Fruit fly (Drosophila melanogaster) whole organism, embryonic: ENCODE measurements around the gene CG14507.

Experiments
- Asciz ChIP-seq: fragments of 200-800 bp; sonication (Bioruptor generic); optimal IDR thresholded peaks from 2 replicates; lab custom pipeline; 2017; ENCODE audit warnings: missing biosample characterization, mild to moderate bottlenecking, missing genetic modification characterization, missing genetic modification reagents
- CG10267 ChIP-seq: fragments of 200-800 bp; sonication (Bioruptor generic); optimal IDR thresholded peaks from 2 replicates; lab custom pipeline; 2018; ENCODE audit warnings: missing biosample characterization, mild to moderate bottlenecking, missing genetic modification characterization, moderate library complexity
- CG10959 ChIP-seq: fragments of 200-800 bp; sonication (Bioruptor generic); IDR thresholded peaks from 2 replicates; pipeline ENCODE4 v1.3.6; 2022; ENCODE audit warnings: missing biosample characterization, missing genetic modification characterization
- CG11504 ChIP-seq: fragments of 200-800 bp; sonication (Bioruptor generic); optimal IDR thresholded peaks from 3 replicates; lab custom pipeline; 2019; ENCODE audit warnings: missing biosample characterization, mild to moderate bottlenecking, missing genetic modification characterization, moderate library complexity
- CG11723 ChIP-seq: fragments of 200-800 bp; sonication (Bioruptor generic); optimal IDR thresholded peaks from 2 replicates; lab custom pipeline; 2017; ENCODE audit warnings: missing biosample characterization, mild to moderate bottlenecking, missing genetic modification characterization
- CG1233 ChIP-seq: fragments of 200-800 bp; sonication (Bioruptor generic); optimal IDR thresholded peaks from 4 replicates; lab custom pipeline; 2018; ENCODE audit warnings: missing biosample characterization, mild to moderate bottlenecking, missing genetic modification characterization
- CG13287 ChIP-seq: fragments of 200-800 bp; sonication (Bioruptor generic); IDR thresholded peaks from 2 replicates; pipeline ENCODE4 v1.3.6; 2022; ENCODE audit warnings: missing biosample characterization, missing genetic modification characterization; ENCODE audit not compliant: partially characterized antibody
- CG13624 ChIP-seq: fragments of 200-800 bp; sonication (Bioruptor generic); optimal IDR thresholded peaks from 2 replicates; lab custom pipeline; 2016; ENCODE audit warnings: missing biosample characterization, missing genetic modification characterization
- CG14014 ChIP-seq: fragments of 200-800 bp; sonication (Bioruptor generic); IDR thresholded peaks from 2 replicates; pipeline ENCODE4 v1.3.6; 2022; ENCODE audit warnings: missing biosample characterization, missing genetic modification characterization
- CG15696 ChIP-seq: fragments of 200-800 bp; sonication (Bioruptor generic); optimal IDR thresholded peaks from 2 replicates; lab custom pipeline; 2019; ENCODE audit warnings: missing biosample characterization, mild to moderate bottlenecking, missing genetic modification characterization, moderate library complexity
- CG17568 ChIP-seq: fragments of 200-800 bp; sonication (Bioruptor generic); optimal IDR thresholded peaks from 2 replicates; lab custom pipeline; 2018; ENCODE audit warnings: missing biosample characterization, mild to moderate bottlenecking, missing genetic modification characterization, moderate library complexity
- CG31365 ChIP-seq: fragments of 200-800 bp; sonication (Bioruptor generic); optimal IDR thresholded peaks from 2 replicates; lab custom pipeline; 2018; ENCODE audit warnings: missing biosample characterization, mild to moderate bottlenecking, missing genetic modification characterization
- CG4404 ChIP-seq: fragments of 200-800 bp; sonication (Bioruptor generic); IDR thresholded peaks from 2 replicates; pipeline ENCODE4 v1.3.6; 2022; ENCODE audit warnings: missing biosample characterization, missing genetic modification characterization
- CG4707 ChIP-seq: fragments of 200-800 bp; sonication (Bioruptor generic); optimal IDR thresholded peaks from 2 replicates; lab custom pipeline; 2018; ENCODE audit warnings: missing biosample characterization, mild to moderate bottlenecking, missing genetic modification characterization, moderate library complexity
- CG9609 ChIP-seq: fragments of 200-800 bp; sonication (Bioruptor generic); optimal IDR thresholded peaks from 3 replicates; lab custom pipeline; 2016; ENCODE audit warnings: missing biosample characterization, missing genetic modification characterization
- D ChIP-seq, 2 experiments: fragments of 200-800 bp in 1 of 2; fragments of >200 bp in 1 of 2; sonication (Bioruptor generic) in 1 of 2; optimal IDR thresholded peaks; 2 replicates in 1 of 2; 3 replicates in 1 of 2; lab custom pipeline; 2017; ENCODE audit warnings: mild to moderate bottlenecking in 1 of 2, missing biosample characterization in 1 of 2, missing genetic modification characterization in 1 of 2, missing genetic modification reagents in 1 of 2
- Dfd ChIP-seq, 2 experiments: fragments of >200 bp; optimal IDR thresholded peaks; 2 replicates each; lab custom pipeline; 2017; ENCODE audit warnings: missing biosample characterization in 2 of 2, missing genetic modification characterization in 2 of 2
- Dip3 ChIP-seq: fragments of 200-800 bp; sonication (Bioruptor generic); optimal IDR thresholded peaks from 3 replicates; lab custom pipeline; 2016; ENCODE audit warnings: missing biosample characterization, missing genetic modification characterization
- Drgx ChIP-seq: fragments of 200-800 bp; sonication (Bioruptor generic); IDR thresholded peaks from 2 replicates; pipeline ENCODE4 v1.3.6; 2022; ENCODE audit warnings: missing biosample characterization, missing genetic modification characterization
- Lpt ChIP-seq: fragments of >200 bp; optimal IDR thresholded peaks from 2 replicates; lab custom pipeline; 2018; ENCODE audit warnings: missing biosample characterization, missing genetic modification characterization
- Meics ChIP-seq: fragments of 200-800 bp; sonication (Bioruptor generic); optimal IDR thresholded peaks from 2 replicates; lab custom pipeline; 2017; ENCODE audit warnings: missing biosample characterization, mild to moderate bottlenecking, missing genetic modification characterization
- Nf-YC ChIP-seq: fragments of 200-800 bp; optimal IDR thresholded peaks from 3 replicates; lab custom pipeline; 2019; ENCODE audit warnings: missing biosample characterization, mild to moderate bottlenecking, missing genetic modification characterization, moderate library complexity
- Poxn ChIP-seq: fragments of 200-800 bp; sonication (Bioruptor generic); IDR thresholded peaks from 2 replicates; pipeline ENCODE4 v1.3.6; 2022; ENCODE audit warnings: missing biosample characterization, missing genetic modification characterization
- Rfx ChIP-seq: fragments of 200-800 bp; sonication (Bioruptor generic); IDR thresholded peaks from 2 replicates; pipeline ENCODE4 v1.3.6; 2022; ENCODE audit warnings: missing biosample characterization, missing genetic modification characterization
- Side ChIP-seq: fragments of 200-800 bp; sonication (Bioruptor generic); optimal IDR thresholded peaks from 2 replicates; lab custom pipeline; 2016; ENCODE audit warnings: missing biosample characterization, missing genetic modification characterization
- Six4 ChIP-seq: fragments of 200-800 bp; sonication (Bioruptor generic); optimal IDR thresholded peaks from 2 replicates; lab custom pipeline; 2016; ENCODE audit warnings: missing biosample characterization, missing genetic modification characterization
- Xrp1 ChIP-seq: fragments of 200-800 bp; sonication (Bioruptor generic); IDR thresholded peaks from 2 replicates; pipeline ENCODE4 v1.3.6; 2022; ENCODE audit warnings: missing biosample characterization, missing genetic modification characterization
- ab ChIP-seq: fragments of 200-800 bp; sonication (Bioruptor generic); optimal IDR thresholded peaks from 2 replicates; lab custom pipeline; 2016; ENCODE audit warnings: missing biosample characterization, missing genetic modification characterization
- az2 ChIP-seq: fragments of 200-800 bp; sonication (Bioruptor generic); optimal IDR thresholded peaks from 3 replicates; lab custom pipeline; 2016; ENCODE audit warnings: missing biosample characterization, missing genetic modification characterization
- cas ChIP-seq: fragments of 200-800 bp; sonication (Bioruptor generic); IDR thresholded peaks from 2 replicates; pipeline ENCODE4 v1.3.6; 2022; ENCODE audit warnings: missing biosample characterization, missing genetic modification characterization
- caup ChIP-seq: fragments of 200-800 bp; sonication (Bioruptor generic); optimal IDR thresholded peaks from 3 replicates; lab custom pipeline; 2017; ENCODE audit warnings: missing biosample characterization, mild to moderate bottlenecking, missing genetic modification characterization, moderate library complexity; ENCODE audit not compliant: severe bottlenecking
- corto ChIP-seq: fragments of 200-800 bp; sonication (Bioruptor generic); optimal IDR thresholded peaks from 2 replicates; lab custom pipeline; 2016; ENCODE audit warnings: missing biosample characterization, mild to moderate bottlenecking, missing genetic modification characterization, moderate library complexity
- danr ChIP-seq: fragments of 200-800 bp; sonication (Bioruptor generic); IDR thresholded peaks from 2 replicates; pipeline ENCODE4 v1.3.6; 2022; ENCODE audit warnings: missing biosample characterization, missing genetic modification characterization
- dmrt11E ChIP-seq: fragments of 200-800 bp; sonication (Bioruptor generic); optimal IDR thresholded peaks from 3 replicates; lab custom pipeline; 2018; ENCODE audit warnings: missing biosample characterization, mild to moderate bottlenecking, missing genetic modification characterization, moderate library complexity
- emc ChIP-seq: fragments of 200-800 bp; sonication (Bioruptor generic); optimal IDR thresholded peaks from 2 replicates; lab custom pipeline; 2016; ENCODE audit warnings: missing biosample characterization, missing genetic modification characterization
- ems ChIP-seq: fragments of 200-800 bp; sonication (Bioruptor generic); optimal IDR thresholded peaks from 3 replicates; lab custom pipeline; 2016; ENCODE audit warnings: missing biosample characterization, missing genetic modification characterization
- exex ChIP-seq: fragments of 200-800 bp; sonication (Bioruptor generic); optimal IDR thresholded peaks from 4 replicates; lab custom pipeline; 2018; ENCODE audit warnings: missing biosample characterization, mild to moderate bottlenecking, missing genetic modification characterization, moderate library complexity
- fd96Cb ChIP-seq: fragments of 200-800 bp; sonication (Bioruptor generic); optimal IDR thresholded peaks from 2 replicates; lab custom pipeline; 2018; ENCODE audit warnings: missing biosample characterization, mild to moderate bottlenecking, missing genetic modification characterization, moderate library complexity
- gem ChIP-seq: fragments of 200-800 bp; sonication (Bioruptor generic); optimal IDR thresholded peaks from 2 replicates; lab custom pipeline; 2019; ENCODE audit warnings: missing biosample characterization, mild to moderate bottlenecking, missing genetic modification characterization, moderate library complexity
- lola ChIP-seq, 3 experiments: fragments of >200 bp in 2 of 3; fragments of 200-800 bp in 1 of 3; sonication (Bioruptor generic) in 1 of 3; optimal IDR thresholded peaks; 2 replicates each; lab custom pipeline; 2017 to 2019; ENCODE audit warnings: missing biosample characterization in 3 of 3, missing genetic modification characterization in 3 of 3, mild to moderate bottlenecking in 1 of 3, moderate library complexity in 1 of 3
- mam ChIP-seq: fragments of 200-800 bp; sonication (Bioruptor generic); optimal IDR thresholded peaks from 3 replicates; lab custom pipeline; 2016; ENCODE audit warnings: missing biosample characterization, missing genetic modification characterization
- pfk ChIP-seq: fragments of 200-800 bp; sonication (Bioruptor generic); optimal IDR thresholded peaks from 2 replicates; lab custom pipeline; 2018; ENCODE audit warnings: missing biosample characterization, mild to moderate bottlenecking, missing genetic modification characterization, moderate library complexity
- pros ChIP-seq: fragments of 200-800 bp; sonication (Bioruptor generic); optimal IDR thresholded peaks from 3 replicates; lab custom pipeline; 2019; ENCODE audit warnings: missing biosample characterization, mild to moderate bottlenecking, missing genetic modification characterization, moderate library complexity
- ranshi ChIP-seq: fragments of 200-800 bp; sonication (Bioruptor generic); IDR thresholded peaks from 2 replicates; pipeline ENCODE4 v1.3.6; 2022; ENCODE audit warnings: missing biosample characterization, missing genetic modification characterization
- row ChIP-seq: fragments of 200-800 bp; sonication (Bioruptor generic); IDR thresholded peaks from 3 replicates; pipeline ENCODE4 v1.3.6; 2022; ENCODE audit warnings: missing biosample characterization, missing genetic modification characterization
- scrt ChIP-seq: fragments of 200-800 bp; sonication (Bioruptor generic); optimal IDR thresholded peaks from 2 replicates; lab custom pipeline; 2018; ENCODE audit warnings: missing biosample characterization, mild to moderate bottlenecking, missing genetic modification characterization, moderate library complexity
- unpg ChIP-seq: fragments of 200-800 bp; sonication (Bioruptor generic); optimal IDR thresholded peaks from 3 replicates; lab custom pipeline; 2018; ENCODE audit warnings: missing biosample characterization, mild to moderate bottlenecking, missing genetic modification characterization, moderate library complexity
- usp ChIP-seq: fragments of >200 bp; optimal IDR thresholded peaks from 2 replicates; lab custom pipeline; 2017; ENCODE audit warnings: missing biosample characterization, missing genetic modification characterization
- zen ChIP-seq: fragments of 200-800 bp; sonication (Bioruptor generic); optimal IDR thresholded peaks from 3 replicates; lab custom pipeline; 2018; ENCODE audit warnings: missing biosample characterization, mild to moderate bottlenecking, missing genetic modification characterization, moderate library complexity
- zf30C ChIP-seq: fragments of 200-800 bp; sonication (Bioruptor generic); optimal IDR thresholded peaks from 3 replicates; lab custom pipeline; 2018; ENCODE audit warnings: missing biosample characterization, mild to moderate bottlenecking, missing genetic modification characterization
- zfh2 ChIP-seq: fragments of 200-800 bp; sonication (Bioruptor generic); optimal IDR thresholded peaks from 2 replicates; lab custom pipeline; 2016; ENCODE audit warnings: missing biosample characterization, missing genetic modification characterization

Gene CG14507

dm6 chr3R:29263264-29263663, 35.7 kb upstream of the CG14507 start (continued):
- TF ChIP-seq mam (no peak), corto (GFP tag; lab: Kevin White, UChicago) (no peak), exex (tag; lab: Kevin White, UChicago) (no peak), CG10267 (tag; lab: Kevin White, UChicago) (no peak), caup (GFP tag; lab: Kevin White, UChicago) (no peak), ranshi (GFP tag; lab: Robert Waterston, UW) (no peak), CG14014 (GFP tag; lab: Robert Waterston, UW) (no peak), CG4404 (GFP tag; lab: Robert Waterston, UW) (no peak), Lpt (no peak), CG10959 (GFP tag; lab: Robert Waterston, UW) (no peak), usp (GFP tag; lab: Kevin White, UChicago) (no peak), emc (no peak), Dfd (GFP tag; optimal IDR thresholded peaks at IDR 0.05; lab: Kevin White, UChicago) (no peak), CG4707 (no peak), CG9609 (GFP tag; lab: Kevin White, UChicago) (no peak), az2 (GFP tag; lab: Kevin White, UChicago) (no peak), Poxn (GFP tag; lab: Robert Waterston, UW) (no peak), lola (GFP tag; optimal IDR thresholded peaks at IDR 0.05; lab: Kevin White, UChicago) (peak in 1 of 3 experiments; percentile 24), dmrt11E (tag; lab: Kevin White, UChicago) (peak; percentile 45), Xrp1 (GFP tag; lab: Robert Waterston, UW) (no peak), Drgx (no peak), unpg (GFP tag; lab: Kevin White, UChicago) (no peak), ems (no peak), CG31365 (no peak), zen (tag; lab: Kevin White, UChicago) (peak; percentile 31), Meics (GFP tag; lab: Kevin White, UChicago) (no peak), Dip3 (GFP tag; lab: Kevin White, UChicago) (no peak), CG1233 (GFP tag; lab: Kevin White, UChicago) (no peak), scrt (no peak), CG11504 (tag; lab: Kevin White, UChicago) (no peak), CG17568 (GFP tag; lab: Kevin White, UChicago) (no peak), zf30C (GFP tag; lab: Kevin White, UChicago) (no peak), pfk (GFP tag; lab: Kevin White, UChicago) (no peak), fd96Cb (tag; lab: Kevin White, UChicago) (no peak), gem (peak; percentile 1), danr (GFP tag; lab: Robert Waterston, UW) (no peak), Asciz (no peak), Side (no peak), D (optimal IDR thresholded peaks at IDR 0.05; lab: Kevin White, UChicago) (no peak), D (GFP tag; optimal IDR thresholded peaks at IDR 0.05; lab: Kevin White, UChicago) (no peak), CG13624 (GFP tag; lab: Kevin White, UChicago) (no peak), ab (GFP tag; lab: Kevin White, UChicago) (no peak), CG11723 (GFP tag; lab: Kevin White, UChicago) (no peak), Six4 (no peak), Nf-YC (tag; lab: Kevin White, UChicago) (no peak), Rfx (GFP tag; lab: Robert Waterston, UW) (no peak), cas (GFP tag; lab: Robert Waterston, UW) (no peak), zfh2 (GFP tag; lab: Kevin White, UChicago) (no peak), CG15696 (tag; lab: Kevin White, UChicago) (peak; percentile 4), row (GFP tag; lab: Robert Waterston, UW) (peak; percentile 47; the same call in 2 of the 3 replicates), pros (GFP tag; lab: Kevin White, UChicago) (peak; percentile 6), CG13287 (GFP tag; lab: Robert Waterston, UW) (no peak)
